Worm (Caenorhabditis elegans) whole organism, L1 larva: ENCODE measurements around the gene Y70C5A.2.

ENCODE experiments used
- C16A3.4 ChIP-seq: fragments of 150-350 bp; optimal IDR thresholded peaks from 2 replicates; lab custom pipeline; 2014; ENCODE audit warnings: missing biosample characterization, missing genetic modification characterization
- F16B12.6 ChIP-seq: fragments of 150-350 bp; optimal IDR thresholded peaks from 2 replicates; lab custom pipeline; 2014; ENCODE audit warnings: missing biosample characterization, missing genetic modification characterization
- Y116A8C.19 ChIP-seq: sonication (generic microtip); optimal IDR thresholded peaks from 2 replicates; lab custom pipeline; 2016; ENCODE audit warnings: missing compliant biosample characterization, missing genetic modification characterization, borderline replicate concordance
- aha-1 ChIP-seq: fragments of 150-350 bp; optimal IDR thresholded peaks from 2 replicates; lab custom pipeline; 2014; ENCODE audit warnings: missing biosample characterization, missing genetic modification characterization
- aly-2 ChIP-seq: fragments of 150-350 bp; optimal IDR thresholded peaks from 2 replicates; lab custom pipeline; 2014; ENCODE audit warnings: missing biosample characterization, missing genetic modification characterization
- ama-1 ChIP-seq: fragments of 150-350 bp; optimal IDR thresholded peaks from 2 replicates; lab custom pipeline; 2014
- ceh-8 ChIP-seq: fragments of 200-800 bp; sonication (Bioruptor generic); optimal IDR thresholded peaks from 2 replicates; lab custom pipeline; 2018; ENCODE audit warnings: mild to moderate bottlenecking, missing genetic modification characterization, moderate library complexity, missing compliant biosample characterization
- ceh-88 ChIP-seq: fragments of 200-800 bp; sonication (Bioruptor generic); IDR thresholded peaks from 2 replicates; pipeline ENCODE4 v1.3.6; 2022; ENCODE audit warnings: missing genetic modification characterization, missing compliant biosample characterization
- ceh-90 ChIP-seq: sonication (generic microtip); optimal IDR thresholded peaks from 2 replicates; lab custom pipeline; 2016; ENCODE audit warnings: missing genetic modification characterization, missing compliant biosample characterization
- ces-1 ChIP-seq: fragments of 150-350 bp; optimal IDR thresholded peaks from 2 replicates; lab custom pipeline; 2014; ENCODE audit warnings: missing biosample characterization, missing genetic modification reagents, missing genetic modification characterization
- dpl-1 ChIP-seq, 3 experiments: fragments of 150-350 bp in 2 of 3; sonication (generic microtip) in 1 of 3; optimal IDR thresholded peaks; 2 replicates each; lab custom pipeline; 2014 to 2017; ENCODE audit warnings: missing biosample characterization in 3 of 3, missing genetic modification characterization in 3 of 3, missing genetic modification reagents in 3 of 3
- dsc-1 ChIP-seq: sonication (generic microtip); optimal IDR thresholded peaks from 2 replicates; lab custom pipeline; 2016; ENCODE audit warnings: mild to moderate bottlenecking, missing genetic modification characterization, missing compliant biosample characterization
- efl-3 ChIP-seq: fragments of 200-800 bp; sonication (Bioruptor generic); optimal IDR thresholded peaks from 2 replicates; lab custom pipeline; 2018; ENCODE audit warnings: mild to moderate bottlenecking, missing genetic modification characterization, missing compliant biosample characterization
- egl-13 ChIP-seq: sonication (generic microtip); optimal IDR thresholded peaks from 2 replicates; lab custom pipeline; 2016; ENCODE audit warnings: missing genotype, missing genetic modification reagents, missing genetic modification characterization, missing compliant biosample characterization
- elt-2 ChIP-seq: sonication (generic microtip); optimal IDR thresholded peaks from 2 replicates; lab custom pipeline; 2016; ENCODE audit warnings: missing genetic modification characterization, mild to moderate bottlenecking, inconsistent platforms, missing compliant biosample characterization, missing genetic modification reagents
- fkh-10 ChIP-seq: sonication (generic microtip); optimal IDR thresholded peaks from 2 replicates; lab custom pipeline; 2017; ENCODE audit warnings: missing biosample characterization, missing genetic modification reagents, missing genetic modification characterization
- fkh-4 ChIP-seq: sonication (generic microtip); optimal IDR thresholded peaks from 2 replicates; lab custom pipeline; 2016; ENCODE audit warnings: missing compliant biosample characterization, missing genetic modification characterization, borderline replicate concordance
- fkh-8 ChIP-seq: sonication (generic microtip); optimal IDR thresholded peaks from 2 replicates; lab custom pipeline; 2016; ENCODE audit warnings: mild to moderate bottlenecking, missing genetic modification characterization, missing compliant biosample characterization
- fos-1 ChIP-seq: fragments of 150-350 bp; optimal IDR thresholded peaks from 2 replicates; lab custom pipeline; 2014; ENCODE audit warnings: missing biosample characterization, missing genetic modification characterization
- grh-1 ChIP-seq: fragments of 200-800 bp; sonication (Bioruptor generic); IDR thresholded peaks from 2 replicates; pipeline ENCODE4 v1.3.6; 2022; ENCODE audit warnings: missing genetic modification reagents, missing genetic modification characterization, missing compliant biosample characterization
- hlh-17 ChIP-seq: fragments of 200-800 bp; sonication (Bioruptor generic); optimal IDR thresholded peaks from 2 replicates; lab custom pipeline; 2018; ENCODE audit warnings: missing genetic modification characterization, mild to moderate bottlenecking, missing compliant biosample characterization, moderate library complexity, borderline replicate concordance
- hlh-4 ChIP-seq: sonication (generic microtip); optimal IDR thresholded peaks from 2 replicates; lab custom pipeline; 2016; ENCODE audit warnings: mild to moderate bottlenecking, missing genetic modification characterization, missing compliant biosample characterization
- hpl-2 ChIP-seq: fragments of 150-350 bp; optimal IDR thresholded peaks from 2 replicates; lab custom pipeline; 2014; ENCODE audit warnings: missing biosample characterization, missing genetic modification reagents, missing genetic modification characterization
- irx-1 ChIP-seq: sonication (generic microtip); optimal IDR thresholded peaks from 2 replicates; lab custom pipeline; 2016; ENCODE audit warnings: missing genetic modification characterization, missing compliant biosample characterization
- isw-1 ChIP-seq: fragments of 200-800 bp; sonication (Bioruptor generic); IDR thresholded peaks from 2 replicates; pipeline ENCODE4 v1.3.6; 2022; ENCODE audit warnings: missing genetic modification characterization, missing compliant biosample characterization
- jun-1 ChIP-seq: fragments of 150-350 bp; optimal IDR thresholded peaks from 2 replicates; lab custom pipeline; 2014; ENCODE audit warnings: missing biosample characterization, missing genetic modification reagents, missing genetic modification characterization
- lin-13 ChIP-seq: fragments of 150-350 bp; optimal IDR thresholded peaks from 2 replicates; lab custom pipeline; 2014; ENCODE audit warnings: missing biosample characterization, missing genetic modification reagents, missing genetic modification characterization
- lin-35 ChIP-seq, 2 experiments: fragments of 150-350 bp; optimal IDR thresholded peaks; 2 replicates each; lab custom pipeline; 2014; ENCODE audit warnings: missing biosample characterization in 2 of 2, missing genetic modification characterization in 2 of 2, missing genetic modification reagents in 2 of 2
- mef-2 ChIP-seq: fragments of 150-350 bp; optimal IDR thresholded peaks from 2 replicates; lab custom pipeline; 2014; ENCODE audit warnings: missing biosample characterization, missing genetic modification characterization
- mep-1 ChIP-seq: fragments of 150-350 bp; optimal IDR thresholded peaks from 2 replicates; lab custom pipeline; 2014; ENCODE audit warnings: missing biosample characterization, missing genetic modification characterization
- nhr-19 ChIP-seq: fragments of 200-800 bp; sonication (Bioruptor generic); conservative IDR thresholded peaks from 2 replicates; pipeline ENCODE4 v1.3.6; 2022; ENCODE audit warnings: missing genetic modification characterization, missing compliant biosample characterization
- nhr-237 ChIP-seq: fragments of 150-350 bp; optimal IDR thresholded peaks from 2 replicates; lab custom pipeline; 2014; ENCODE audit warnings: missing biosample characterization, missing genetic modification characterization
- nhr-71 ChIP-seq: sonication (generic microtip); optimal IDR thresholded peaks from 2 replicates; lab custom pipeline; 2016; ENCODE audit warnings: mild to moderate bottlenecking, missing genetic modification characterization, moderate library complexity, missing compliant biosample characterization
- nhr-84 ChIP-seq: sonication (generic microtip); optimal IDR thresholded peaks from 2 replicates; lab custom pipeline; 2017; ENCODE audit warnings: missing biosample characterization, missing genetic modification characterization
- nhr-90 ChIP-seq: sonication (generic microtip); optimal IDR thresholded peaks from 2 replicates; lab custom pipeline; 2016; ENCODE audit warnings: mild to moderate bottlenecking, missing genetic modification characterization, missing compliant biosample characterization; ENCODE audit not compliant: poor library complexity
- pag-3 ChIP-seq: sonication (generic microtip); optimal IDR thresholded peaks from 2 replicates; lab custom pipeline; 2017; ENCODE audit warnings: missing genetic modification characterization, mild to moderate bottlenecking, missing compliant biosample characterization, antibody characterized with exemption, borderline replicate concordance; ENCODE audit not compliant: insufficient read depth
- pax-3 ChIP-seq: fragments of 200-800 bp; sonication (Bioruptor generic); optimal IDR thresholded peaks from 2 replicates; lab custom pipeline; 2018; ENCODE audit warnings: mild to moderate bottlenecking, missing genetic modification characterization, moderate library complexity, missing compliant biosample characterization
- pqm-1 ChIP-seq: sonication (generic microtip); optimal IDR thresholded peaks from 3 replicates; lab custom pipeline; 2017; ENCODE audit warnings: missing biosample characterization, missing genetic modification characterization
- rnt-1 ChIP-seq: sonication (generic microtip); optimal IDR thresholded peaks from 2 replicates; lab custom pipeline; 2016; ENCODE audit warnings: mild to moderate bottlenecking, missing genetic modification characterization, moderate library complexity, missing compliant biosample characterization
- sox-4 ChIP-seq: sonication (generic microtip); optimal IDR thresholded peaks from 2 replicates; lab custom pipeline; 2016; ENCODE audit warnings: missing genetic modification characterization, missing compliant biosample characterization
- unc-130 ChIP-seq: fragments of 150-350 bp; optimal IDR thresholded peaks from 2 replicates; lab custom pipeline; 2017; ENCODE audit warnings: missing biosample characterization, missing genetic modification characterization, inconsistent platforms
- unc-30 ChIP-seq: sonication (generic microtip); optimal IDR thresholded peaks from 2 replicates; lab custom pipeline; 2017; ENCODE audit warnings: missing biosample characterization, missing genetic modification characterization
- unc-62 ChIP-seq: fragments of 150-350 bp; optimal IDR thresholded peaks from 2 replicates; lab custom pipeline; 2014; ENCODE audit warnings: missing biosample characterization, missing genetic modification reagents, missing genetic modification characterization
- zag-1 ChIP-seq: fragments of 150-350 bp; optimal IDR thresholded peaks from 2 replicates; lab custom pipeline; 2014; ENCODE audit warnings: missing biosample characterization, missing genetic modification characterization
- ztf-4 ChIP-seq: fragments of 150-350 bp; optimal IDR thresholded peaks from 2 replicates; lab custom pipeline; 2014; ENCODE audit warnings: missing biosample characterization, missing genetic modification characterization

Gene Y70C5A.2

DNA sequence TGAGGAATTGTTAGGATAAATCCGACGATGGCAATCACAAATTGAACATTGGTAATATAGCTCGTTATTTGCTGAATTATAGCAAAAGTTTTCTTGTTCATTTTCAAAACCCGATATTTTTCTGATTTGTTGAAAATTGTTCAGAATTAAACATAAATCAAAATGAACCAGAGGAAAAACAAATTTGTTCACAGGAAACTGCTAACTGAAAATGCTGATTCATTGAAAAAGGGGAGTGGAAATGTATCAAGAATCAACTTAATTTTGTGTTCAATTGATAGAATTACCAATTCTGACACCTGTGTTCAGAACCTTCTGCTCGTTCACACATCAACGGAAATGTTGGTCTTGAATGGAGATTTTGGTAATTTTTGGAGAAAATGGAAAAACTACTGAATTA is 20.5 kb upstream of the Y70C5A.2 start, which contains the start of gene srw-77:
Gene srw-77 (minus strand): TSS at position 101 of the 400 bp plus-strand sequence.
- no peak for TF ChIP-seq lin-13 (GFP tag; lab: Kevin White, UChicago)
- TF ChIP-seq hpl-2 (GFP tag; lab: Kevin White, UChicago) = no peak
- TF ChIP-seq nhr-84 = no peak
- TF ChIP-seq mef-2 (tag; lab: Kevin White, UChicago) = no peak
- TF ChIP-seq C16A3.4 = no peak
- no peak for TF ChIP-seq hlh-4

- no peak for TF ChIP-seq hpl-2 (GFP tag; lab: Kevin White, UChicago)
- TF ChIP-seq sox-4 (tag; lab: Kevin White, UChicago) = no peak
- no peak for TF ChIP-seq ces-1 (GFP tag; lab: Kevin White, UChicago)
- no peak for TF ChIP-seq ama-1 (lab: Kevin White, UChicago)
- TF ChIP-seq nhr-237 (tag; lab: Kevin White, UChicago) = no peak
- TF ChIP-seq fos-1 (tag; lab: Kevin White, UChicago) = no peak
- no peak for TF ChIP-seq nhr-71 (tag; lab: Kevin White, UChicago)
- no peak for TF ChIP-seq dsc-1 (tag; lab: Kevin White, UChicago)
These were observed 17.4 kb upstream of the Y70C5A.2 start for ce11 chrV:16640366-16640765.

DNA sequence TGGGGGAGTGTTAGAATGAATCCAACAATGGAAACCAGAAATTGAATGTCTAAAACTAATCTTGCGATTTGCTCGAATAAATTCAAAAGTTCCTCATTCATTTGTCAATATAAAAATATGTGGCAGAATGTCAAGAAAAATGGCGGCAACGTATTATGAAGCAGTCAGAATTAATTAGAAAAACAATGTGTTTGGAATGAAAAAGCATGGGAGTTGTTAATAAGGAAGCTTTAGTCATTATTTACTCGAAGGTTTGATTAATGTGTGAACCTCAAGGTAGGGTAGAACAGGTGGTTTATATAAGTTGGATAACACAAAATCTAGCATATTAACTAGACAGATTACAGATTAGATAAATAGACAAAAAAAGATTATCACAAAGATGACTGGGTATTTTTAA is 15.2 kb upstream of the Y70C5A.2 start, which contains the start of gene srw-76:
Gene srw-76 (minus strand): TSS at position 101 of the 400 bp plus-strand sequence.
- TF ChIP-seq aha-1 (tag; lab: Kevin White, UChicago) (no peak), dpl-1 (GFP tag; optimal IDR thresholded peaks at IDR 0.05; lab: Kevin White, UChicago) (no peak), fkh-4 (no peak), Y116A8C.19 (tag; lab: Kevin White, UChicago) (no peak), zag-1 (tag; lab: Kevin White, UChicago) (no peak), efl-3 (GFP tag; lab: Kevin White, UChicago) (no peak), unc-130 (no peak), irx-1 (tag; lab: Kevin White, UChicago) (no peak), ceh-90 (tag; lab: Kevin White, UChicago) (no peak), ztf-4 (tag; lab: Kevin White, UChicago) (no peak), fkh-8 (no peak), ceh-88 (no peak), lin-35 (GFP tag; optimal IDR thresholded peaks at IDR 0.05; lab: Kevin White, UChicago) (no peak), dsc-1 (tag; lab: Kevin White, UChicago) (no peak), pax-3 (tag; lab: Kevin White, UChicago) (no peak)
- TF ChIP-seq, all 84 proteins: peak for 0

DNA sequence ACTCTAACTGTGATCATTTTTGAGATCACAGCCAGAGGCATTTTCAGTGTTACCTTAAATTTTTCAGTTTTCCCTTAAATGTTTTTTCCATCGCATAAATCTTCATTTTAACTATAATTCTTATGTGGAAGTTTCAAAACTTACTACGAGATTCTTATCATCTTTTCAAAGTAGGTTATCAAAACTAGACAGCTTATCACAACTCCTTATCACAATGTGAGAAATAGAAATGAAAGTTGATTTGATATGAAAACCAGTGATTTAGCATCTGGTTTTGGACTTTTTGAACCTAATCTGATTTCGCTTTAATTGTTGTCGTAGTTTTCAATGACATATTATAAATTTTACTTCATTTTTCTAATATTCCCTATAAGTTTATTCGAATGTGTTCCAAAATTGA is 12.9 kb upstream of the Y70C5A.2 start, which contains the start of gene mltn-11:
Gene mltn-11 (plus strand): TSS at position 276 of the 400 bp plus-strand sequence.
- TF ChIP-seq jun-1 (tag; lab: Kevin White, UChicago) = no peak
- TF ChIP-seq aly-2 (tag; lab: Kevin White, UChicago) = no peak
- peak; percentile 54 for TF ChIP-seq elt-2 (tag; lab: Kevin White, UChicago)
- no peak for TF ChIP-seq fkh-4
- no peak for TF ChIP-seq ama-1 (lab: Kevin White, UChicago)
- TF ChIP-seq fos-1 (tag; lab: Kevin White, UChicago) = no peak
- no peak for TF ChIP-seq nhr-90
- no peak for TF ChIP-seq F16B12.6 (tag; lab: Kevin White, UChicago)
- no peak for TF ChIP-seq efl-3 (GFP tag; lab: Kevin White, UChicago)
- TF ChIP-seq, all 84 proteins: peak for 1

DNA sequence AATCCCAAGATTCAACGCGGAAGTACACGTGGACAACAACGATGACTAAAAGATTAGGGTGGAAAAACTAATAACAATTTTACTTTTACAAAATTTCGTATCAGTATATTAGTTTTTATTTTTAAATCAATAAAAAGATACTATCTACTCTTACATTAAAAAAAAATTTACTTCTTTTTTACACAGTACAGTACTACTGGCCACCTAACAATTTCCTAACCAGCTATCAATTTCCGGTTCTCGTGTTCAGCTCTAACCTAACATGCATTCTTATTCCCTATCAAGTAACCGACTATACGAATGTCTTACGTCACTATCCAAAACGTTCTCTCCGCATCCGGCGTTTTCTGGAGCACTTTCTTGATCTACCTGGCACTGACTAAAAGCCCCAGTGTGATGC is 6.6 kb upstream of the Y70C5A.2 start, which contains the start of gene srd-21:
Gene srd-21 (plus strand): TSS at position 301 of the 400 bp plus-strand sequence.
- TF ChIP-seq ceh-90 (tag; lab: Kevin White, UChicago) (no peak), efl-3 (GFP tag; lab: Kevin White, UChicago) (no peak), ceh-8 (GFP tag; lab: Kevin White, UChicago) (no peak), grh-1 (no peak), zag-1 (tag; lab: Kevin White, UChicago) (no peak), nhr-19 (GFP tag; lab: Robert Waterston, UW) (no peak), egl-13 (tag; lab: Kevin White, UChicago) (no peak), fkh-10 (no peak), isw-1 (GFP tag; lab: Robert Waterston, UW) (no peak), pag-3 (tag; lab: Kevin White, UChicago) (no peak), aha-1 (tag; lab: Kevin White, UChicago) (no peak), pqm-1 (no peak), unc-30 (tag; lab: Kevin White, UChicago) (no peak), sox-4 (tag; lab: Kevin White, UChicago) (no peak), mep-1 (tag; lab: Kevin White, UChicago) (no peak), hlh-17 (no peak), unc-62 (no peak), ceh-88 (no peak), rnt-1 (tag; lab: Kevin White, UChicago) (no peak), C16A3.4 (no peak)
